Fruit fly (Drosophila melanogaster) whole organism, pupa: ENCODE results near the gene Enoph.

Experiments
- CG17806 ChIP-seq: fragments of 200-800 bp; sonication (Bioruptor generic); optimal IDR thresholded peaks from 2 replicates; lab custom pipeline; 2018; ENCODE audit warnings: missing biosample characterization, mild to moderate bottlenecking, missing genetic modification characterization, moderate library complexity
- CG32121 ChIP-seq: fragments of 200-800 bp; sonication (Bioruptor generic); IDR thresholded peaks from 2 replicates; pipeline ENCODE4 v1.3.6; 2022; ENCODE audit warnings: missing biosample characterization, missing genetic modification characterization
- CG4496 ChIP-seq: fragments of 200-800 bp; sonication (Bioruptor generic); IDR thresholded peaks from 3 replicates; pipeline ENCODE4 v1.3.6; 2022; ENCODE audit warnings: missing biosample characterization, missing genetic modification characterization
- D1 ChIP-seq: fragments of 200-800 bp; sonication (Bioruptor generic); optimal IDR thresholded peaks from 2 replicates; lab custom pipeline; 2018; ENCODE audit warnings: missing biosample characterization, mild to moderate bottlenecking, missing genetic modification characterization, moderate library complexity
- EcR ChIP-seq: fragments of 200-800 bp; sonication (Bioruptor generic); optimal IDR thresholded peaks from 3 replicates; lab custom pipeline; 2019; ENCODE audit warnings: missing biosample characterization, missing genetic modification characterization, mild to moderate bottlenecking, moderate library complexity, missing genetic modification reagents
- Pif1A ChIP-seq: fragments of 200-800 bp; sonication (Bioruptor generic); optimal IDR thresholded peaks from 3 replicates; lab custom pipeline; 2016; ENCODE audit warnings: missing biosample characterization, missing genetic modification characterization
- Snoo ChIP-seq: fragments of 200-800 bp; sonication (Bioruptor generic); optimal IDR thresholded peaks from 3 replicates; lab custom pipeline; 2017; ENCODE audit warnings: missing biosample characterization, mild to moderate bottlenecking, missing genetic modification characterization, inconsistent platforms
- fd96Ca ChIP-seq: fragments of 200-800 bp; sonication (Bioruptor generic); IDR thresholded peaks from 3 replicates; pipeline ENCODE4 v1.3.6; 2022; ENCODE audit warnings: missing biosample characterization, missing genetic modification characterization
- gl ChIP-seq: fragments of 200-800 bp; sonication (Bioruptor generic); optimal IDR thresholded peaks from 2 replicates; lab custom pipeline; 2018; ENCODE audit warnings: missing biosample characterization, mild to moderate bottlenecking, missing genetic modification characterization
- rn ChIP-seq: fragments of 200-800 bp; sonication (Bioruptor generic); IDR thresholded peaks from 2 replicates; pipeline ENCODE4 v1.3.6; 2022; ENCODE audit warnings: missing biosample characterization, missing genetic modification characterization

- TF ChIP-seq D1 (no peak), CG32121 (GFP tag; lab: Robert Waterston, UW) (no peak), EcR (no peak), CG4496 (no peak), rn (GFP tag; lab: Robert Waterston, UW) (no peak), Snoo (tag; lab: Kevin White, UChicago) (no peak), gl (tag; lab: Kevin White, UChicago) (no peak), Pif1A (no peak), CG17806 (tag; lab: Kevin White, UChicago) (no peak), fd96Ca (no peak)
These were observed 6.1 kb upstream of the Enoph start, which contains the start of gene Tim17a2 for dm6 chr3R:5262592-5262991.
